Fruit fly (Drosophila melanogaster) Kc167 (cell line): ENCODE measurements around the gene CG14341.

ENCODE experiments used
- Myc ChIP-seq: fragments of >200 bp; optimal IDR thresholded peaks from 2 replicates; lab custom pipeline; 2017; ENCODE audit warnings: missing external identifiers
- h ChIP-seq: fragments of >200 bp; optimal IDR thresholded peaks from 3 replicates; lab custom pipeline; 2018; ENCODE audit warnings: missing external identifiers

DNA sequence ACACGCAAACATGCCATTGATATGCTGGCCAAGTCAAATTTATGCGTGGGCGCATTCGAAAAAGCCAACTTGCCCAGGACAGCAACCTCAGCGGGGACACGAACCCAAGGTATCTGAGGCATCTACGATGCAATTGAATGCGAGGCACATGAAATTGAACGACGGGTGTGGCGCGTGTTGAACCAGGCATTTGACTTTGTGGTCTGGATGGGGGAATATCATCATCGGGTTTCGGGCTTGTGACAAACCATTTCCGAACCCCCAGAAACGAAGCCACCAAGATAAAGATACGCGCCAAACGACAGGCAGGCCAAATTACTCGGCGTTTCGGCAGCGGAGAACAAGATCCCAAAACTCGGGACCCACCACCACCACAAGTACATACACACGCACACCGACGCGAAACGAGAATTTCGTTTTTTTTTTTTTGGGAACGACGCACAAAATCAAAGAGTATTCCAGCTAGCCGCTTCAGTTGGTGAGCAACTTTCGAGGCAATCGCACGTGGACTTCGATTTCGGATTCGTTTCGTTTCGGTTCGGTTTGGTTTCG, 23.5 kb upstream of the CG14341 start, which contains the start of gene MFS3:
- TF ChIP-seq Myc (lab: Kevin White, UChicago) (no peak), h (lab: Kevin White, UChicago) (no peak)
